Worm (Caenorhabditis elegans) whole organism, late embryonic: ENCODE measurements around the gene Y54G9A.7.

Experiments
- elt-2 ChIP-seq: sonication (generic microtip); optimal IDR thresholded peaks from 2 replicates; lab custom pipeline; 2016; ENCODE audit warnings: missing genetic modification reagents, missing genetic modification characterization, missing compliant biosample characterization
- fkh-10 ChIP-seq: fragments of 150-350 bp; optimal IDR thresholded peaks from 2 replicates; lab custom pipeline; 2014; ENCODE audit warnings: missing biosample characterization, missing genetic modification reagents, missing genetic modification characterization
- lin-11 ChIP-seq: fragments of 200-800 bp; sonication (Bioruptor generic); optimal IDR thresholded peaks from 2 replicates; lab custom pipeline; 2018; ENCODE audit warnings: mild to moderate bottlenecking, missing genetic modification characterization, missing compliant biosample characterization
- tbx-2 ChIP-seq: sonication (generic microtip); optimal IDR thresholded peaks from 2 replicates; lab custom pipeline; 2016; ENCODE audit warnings: missing genetic modification characterization, missing compliant biosample characterization
- unc-42 ChIP-seq: sonication (generic microtip); optimal IDR thresholded peaks from 2 replicates; lab custom pipeline; 2016; ENCODE audit warnings: missing genotype, missing genetic modification characterization, missing compliant biosample characterization
- unc-55 ChIP-seq: sonication (generic microtip); optimal IDR thresholded peaks from 2 replicates; lab custom pipeline; 2017; ENCODE audit warnings: missing biosample characterization, missing genetic modification reagents, missing genetic modification characterization

- TF ChIP-seq lin-11 (tag; lab: Kevin White, UChicago): no peak
- TF ChIP-seq fkh-10 (GFP tag; lab: Kevin White, UChicago): no peak
- no peak for TF ChIP-seq unc-42 (tag; lab: Kevin White, UChicago)
- TF ChIP-seq tbx-2 (tag; lab: Kevin White, UChicago): no peak
- TF ChIP-seq elt-2 (tag; lab: Kevin White, UChicago): no peak
- TF ChIP-seq unc-55 (GFP tag; lab: Kevin White, UChicago): no peak
Measured at ce11 chrII:13681063-13681462, 44.5 kb downstream of the Y54G9A.7 start.
